Worm (Caenorhabditis elegans) whole organism, mixed stage, embryonic: ENCODE measurements around the gene vit-4.

Experiments used
- M03D4.4 ChIP-seq: sonication (generic microtip); optimal IDR thresholded peaks from 2 replicates; lab custom pipeline; 2017; ENCODE audit warnings: mild to moderate bottlenecking, missing genetic modification characterization, missing compliant biosample characterization
- bed-3 ChIP-seq: fragments of 200-800 bp; sonication (Bioruptor generic); optimal IDR thresholded peaks from 3 replicates; lab custom pipeline; 2018; ENCODE audit warnings: mild to moderate bottlenecking, missing genetic modification characterization, moderate library complexity, missing compliant biosample characterization
- blmp-1 ChIP-seq: fragments of 150-350 bp; optimal IDR thresholded peaks from 2 replicates; lab custom pipeline; 2014; ENCODE audit warnings: missing biosample characterization, missing genetic modification characterization
- drap-1 ChIP-seq: fragments of 200-800 bp; sonication (Bioruptor generic); optimal IDR thresholded peaks from 3 replicates; lab custom pipeline; 2018; ENCODE audit warnings: mild to moderate bottlenecking, missing genetic modification characterization, missing compliant biosample characterization
- hlh-1 ChIP-seq: fragments of 150-350 bp; optimal IDR thresholded peaks from 2 replicates; lab custom pipeline; 2014; ENCODE audit warnings: missing biosample characterization, missing genetic modification reagents, missing genetic modification characterization
- lin-13 ChIP-seq: fragments of 150-350 bp; optimal IDR thresholded peaks from 2 replicates; lab custom pipeline; 2014; ENCODE audit warnings: missing biosample characterization, missing genetic modification characterization
- mab-5 ChIP-seq: fragments of 150-350 bp; optimal IDR thresholded peaks from 2 replicates; lab custom pipeline; 2014; ENCODE audit warnings: missing biosample characterization, missing genetic modification characterization
- mep-1 ChIP-seq: fragments of 150-350 bp; optimal IDR thresholded peaks from 2 replicates; lab custom pipeline; 2017; ENCODE audit warnings: missing biosample characterization, missing genetic modification reagents, missing genetic modification characterization, inconsistent platforms
- nhr-28 ChIP-seq: fragments of 150-350 bp; optimal IDR thresholded peaks from 2 replicates; lab custom pipeline; 2014; ENCODE audit warnings: missing biosample characterization, missing genetic modification characterization
- nhr-76 ChIP-seq: sonication (generic microtip); optimal IDR thresholded peaks from 2 replicates; lab custom pipeline; 2017; ENCODE audit warnings: missing biosample characterization, missing genetic modification characterization
- snpc-4 ChIP-seq: fragments of 150-350 bp; optimal IDR thresholded peaks from 2 replicates; lab custom pipeline; 2014; ENCODE audit warnings: missing biosample characterization, missing genetic modification characterization

DNA sequence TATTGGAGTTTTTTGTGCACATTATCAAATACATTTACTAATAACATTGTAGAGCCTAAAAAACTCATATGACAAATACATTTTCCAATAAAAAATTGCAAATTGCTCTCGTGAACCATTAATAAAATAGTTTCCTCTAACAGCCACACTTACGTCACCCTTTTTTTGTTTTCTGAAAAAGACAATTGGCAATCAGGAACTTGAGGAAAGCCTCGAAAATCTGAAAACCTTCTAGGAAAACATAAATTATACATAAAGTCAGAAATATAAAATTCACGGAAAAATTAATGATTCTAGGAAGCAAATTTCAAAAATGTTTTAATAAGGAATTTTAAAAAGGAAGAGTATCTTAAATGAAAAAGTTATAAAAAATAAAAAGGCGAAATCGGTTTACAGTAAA is 46.6 kb downstream of the vit-4 start:
- no peak for TF ChIP-seq hlh-1 (tag; lab: Kevin White, UChicago)
- TF ChIP-seq M03D4.4 (tag; lab: Kevin White, UChicago), result no peak
- no peak for TF ChIP-seq drap-1 (GFP tag; lab: Kevin White, UChicago)
- no peak for TF ChIP-seq snpc-4
- TF ChIP-seq mab-5 (tag; lab: Kevin White, UChicago), result no peak
- TF ChIP-seq bed-3 (GFP tag; lab: Kevin White, UChicago), result no peak
- TF ChIP-seq blmp-1, result no peak
- no peak for TF ChIP-seq nhr-76 (tag; lab: Kevin White, UChicago)
- no peak for TF ChIP-seq lin-13
- no peak for TF ChIP-seq nhr-28 (tag; lab: Kevin White, UChicago)
- no peak for TF ChIP-seq mep-1 (tag; lab: Kevin White, UChicago)
